Worm (Caenorhabditis elegans) whole organism, L3 larva: ENCODE results near the gene ess-2.

Source experiments
- ama-1 ChIP-seq: fragments of 150-350 bp; optimal IDR thresholded peaks from 2 replicates; lab custom pipeline; 2018
- elt-1 ChIP-seq: fragments of 150-350 bp; optimal IDR thresholded peaks from 2 replicates; lab custom pipeline; 2014; ENCODE audit warnings: missing biosample characterization, missing genetic modification characterization
- elt-2 ChIP-seq: sonication (generic microtip); optimal IDR thresholded peaks from 2 replicates; lab custom pipeline; 2016; ENCODE audit warnings: missing genetic modification reagents, mild to moderate bottlenecking, missing genetic modification characterization, missing compliant biosample characterization
- elt-3 ChIP-seq, 3 experiments: fragments of 150-350 bp in 1 of 3; sonication (generic microtip) in 2 of 3; optimal IDR thresholded peaks; 2 replicates in 2 of 3; 4 replicates in 1 of 3; lab custom pipeline; 2014 to 2017; ENCODE audit warnings: missing biosample characterization in 3 of 3, missing genetic modification characterization in 3 of 3
- lsy-12 ChIP-seq: sonication (generic microtip); optimal IDR thresholded peaks from 2 replicates; lab custom pipeline; 2016; ENCODE audit warnings: mild to moderate bottlenecking, missing genetic modification characterization, missing compliant biosample characterization
- mdl-1 ChIP-seq: fragments of 150-350 bp; optimal IDR thresholded peaks from 2 replicates; lab custom pipeline; 2014; ENCODE audit warnings: missing biosample characterization, missing genetic modification characterization
- nhr-28 ChIP-seq: fragments of 150-350 bp; optimal IDR thresholded peaks from 2 replicates; lab custom pipeline; 2014; ENCODE audit warnings: missing biosample characterization, missing genetic modification characterization
- nhr-76 ChIP-seq: fragments of 150-350 bp; sonication (generic microtip); optimal IDR thresholded peaks from 5 replicates; lab custom pipeline; 2014; ENCODE audit warnings: missing biosample characterization, missing genetic modification characterization
- snpc-4 ChIP-seq: fragments of 150-350 bp; optimal IDR thresholded peaks from 2 replicates; lab custom pipeline; 2014; ENCODE audit warnings: missing biosample characterization, missing genetic modification characterization
- unc-62 ChIP-seq: fragments of 150-350 bp; sonication (generic microtip); optimal IDR thresholded peaks from 4 replicates; lab custom pipeline; 2014; ENCODE audit warnings: missing biosample characterization, missing genetic modification reagents, missing genetic modification characterization
- ztf-4 ChIP-seq: fragments of 150-350 bp; optimal IDR thresholded peaks from 2 replicates; lab custom pipeline; 2014; ENCODE audit warnings: missing biosample characterization, missing genetic modification characterization

ce11 chrIII:8446061-8446460, 44.1 kb downstream of the ess-2 start:
- no peak for TF ChIP-seq mdl-1 (tag; lab: Kevin White, UChicago)
- TF ChIP-seq elt-2, result no peak
- peak; percentile 81 for TF ChIP-seq ama-1 (lab: Kevin White, UChicago)
- no peak for TF ChIP-seq nhr-76 (tag; lab: Kevin White, UChicago)
- no peak for TF ChIP-seq nhr-28 (tag; lab: Kevin White, UChicago)
- TF ChIP-seq lsy-12 (tag; lab: Kevin White, UChicago), result no peak
- no peak for TF ChIP-seq ztf-4 (tag; lab: Kevin White, UChicago)
- no peak for TF ChIP-seq unc-62
- TF ChIP-seq elt-1 (tag; lab: Kevin White, UChicago), result no peak
- no peak for TF ChIP-seq elt-3 (tag; optimal IDR thresholded peaks at IDR 0.05; lab: Kevin White, UChicago)
- TF ChIP-seq snpc-4 (tag; lab: Kevin White, UChicago), result no peak
